Fruit fly (Drosophila melanogaster): ENCODE measurements around the gene CG8661.

dm6 chrX:17322852-17323251, 38.6 kb upstream of the CG8661 start:
- TF ChIP-seq Sin3A (optimal IDR thresholded peaks at IDR 0.05) (no peak), Myc (optimal IDR thresholded peaks at IDR 0.05) (no peak), psq (optimal IDR thresholded peaks at IDR 0.05) (no peak), h (optimal IDR thresholded peaks at IDR 0.05) (no peak)
